Worm (Caenorhabditis elegans) whole organism, L1 larva: Measurements from ENCODE around the gene evl-20.

ENCODE experiments used
- C16A3.4 ChIP-seq: fragments of 150-350 bp; optimal IDR thresholded peaks from 2 replicates; lab custom pipeline; 2014; ENCODE audit warnings: missing biosample characterization, missing genetic modification characterization
- C34B4.2 ChIP-seq: sonication (generic microtip); optimal IDR thresholded peaks from 2 replicates; lab custom pipeline; 2017; ENCODE audit warnings: mild to moderate bottlenecking, missing genetic modification characterization, missing compliant biosample characterization
- Y116A8C.19 ChIP-seq: sonication (generic microtip); optimal IDR thresholded peaks from 2 replicates; lab custom pipeline; 2016; ENCODE audit warnings: missing compliant biosample characterization, missing genetic modification characterization, borderline replicate concordance
- alr-1 ChIP-seq: fragments of 200-800 bp; sonication (Bioruptor generic); optimal IDR thresholded peaks from 2 replicates; lab custom pipeline; 2018; ENCODE audit warnings: borderline replicate concordance, mild to moderate bottlenecking, missing genetic modification characterization, missing compliant biosample characterization
- aly-2 ChIP-seq: fragments of 150-350 bp; optimal IDR thresholded peaks from 2 replicates; lab custom pipeline; 2014; ENCODE audit warnings: missing biosample characterization, missing genetic modification characterization
- ama-1 ChIP-seq: fragments of 150-350 bp; optimal IDR thresholded peaks from 2 replicates; lab custom pipeline; 2014
- blmp-1 ChIP-seq: fragments of 150-350 bp; optimal IDR thresholded peaks from 2 replicates; lab custom pipeline; 2014; ENCODE audit warnings: missing biosample characterization, missing genetic modification characterization
- ceh-8 ChIP-seq: fragments of 200-800 bp; sonication (Bioruptor generic); optimal IDR thresholded peaks from 2 replicates; lab custom pipeline; 2018; ENCODE audit warnings: mild to moderate bottlenecking, missing genetic modification characterization, moderate library complexity, missing compliant biosample characterization
- ceh-88 ChIP-seq: fragments of 200-800 bp; sonication (Bioruptor generic); IDR thresholded peaks from 2 replicates; pipeline ENCODE4 v1.3.6; 2022; ENCODE audit warnings: missing genetic modification characterization, missing compliant biosample characterization
- ceh-90 ChIP-seq: sonication (generic microtip); optimal IDR thresholded peaks from 2 replicates; lab custom pipeline; 2016; ENCODE audit warnings: missing genetic modification characterization, missing compliant biosample characterization
- efl-1 ChIP-seq, 4 experiments: fragments of 150-350 bp; optimal IDR thresholded peaks in 3 of 4; peaks in 1 of 4; 1 replicate in 1 of 4; 2 replicates in 3 of 4; lab custom pipeline; 2014; ENCODE audit warnings: missing biosample characterization in 2 of 4, missing genetic modification characterization in 2 of 4, missing genetic modification reagents in 2 of 4
- egl-27 ChIP-seq, 2 experiments: fragments of 150-350 bp in 1 of 2; sonication (generic microtip); optimal IDR thresholded peaks; 3 replicates each; lab custom pipeline; 2017 to 2018; ENCODE audit warnings: missing biosample characterization in 2 of 2, missing genetic modification characterization in 2 of 2, missing genetic modification reagents in 2 of 2
- elt-2 ChIP-seq: sonication (generic microtip); optimal IDR thresholded peaks from 2 replicates; lab custom pipeline; 2016; ENCODE audit warnings: missing genetic modification characterization, mild to moderate bottlenecking, inconsistent platforms, missing compliant biosample characterization, missing genetic modification reagents
- elt-3 ChIP-seq, 6 experiments: fragments of 150-350 bp in 1 of 6; sonication (generic microtip); optimal IDR thresholded peaks; 2 replicates each; lab custom pipeline; 2017 to 2018; ENCODE audit warnings: missing biosample characterization in 6 of 6, missing genetic modification characterization in 6 of 6, inconsistent platforms in 1 of 6
- grh-1 ChIP-seq: fragments of 200-800 bp; sonication (Bioruptor generic); IDR thresholded peaks from 2 replicates; pipeline ENCODE4 v1.3.6; 2022; ENCODE audit warnings: missing genetic modification reagents, missing genetic modification characterization, missing compliant biosample characterization
- jun-1 ChIP-seq: fragments of 150-350 bp; optimal IDR thresholded peaks from 2 replicates; lab custom pipeline; 2014; ENCODE audit warnings: missing biosample characterization, missing genetic modification reagents, missing genetic modification characterization
- lin-14 ChIP-seq: fragments of 200-800 bp; sonication (Bioruptor generic); optimal IDR thresholded peaks from 2 replicates; lab custom pipeline; 2018; ENCODE audit warnings: mild to moderate bottlenecking, missing genetic modification characterization, moderate library complexity, missing compliant biosample characterization
- lin-35 ChIP-seq, 2 experiments: fragments of 150-350 bp; optimal IDR thresholded peaks; 2 replicates each; lab custom pipeline; 2014; ENCODE audit warnings: missing biosample characterization in 2 of 2, missing genetic modification characterization in 2 of 2, missing genetic modification reagents in 2 of 2
- lin-39 ChIP-seq: fragments of 150-350 bp; optimal IDR thresholded peaks from 2 replicates; lab custom pipeline; 2014; ENCODE audit warnings: missing biosample characterization, missing genetic modification reagents, missing genetic modification characterization
- lsy-2 ChIP-seq, 2 experiments: fragments of 150-350 bp; optimal IDR thresholded peaks; 2 replicates each; lab custom pipeline; 2014; ENCODE audit warnings: missing biosample characterization in 2 of 2, missing genetic modification characterization in 2 of 2
- nhr-19 ChIP-seq: fragments of 200-800 bp; sonication (Bioruptor generic); conservative IDR thresholded peaks from 2 replicates; pipeline ENCODE4 v1.3.6; 2022; ENCODE audit warnings: missing genetic modification characterization, missing compliant biosample characterization
- nhr-20 ChIP-seq: sonication (generic microtip); optimal IDR thresholded peaks from 2 replicates; lab custom pipeline; 2016; ENCODE audit warnings: mild to moderate bottlenecking, missing genetic modification characterization, missing compliant biosample characterization
- nhr-47 ChIP-seq: sonication (generic microtip); optimal IDR thresholded peaks from 2 replicates; lab custom pipeline; 2016; ENCODE audit warnings: mild to moderate bottlenecking, missing genetic modification characterization, moderate library complexity, missing compliant biosample characterization
- nhr-71 ChIP-seq: sonication (generic microtip); optimal IDR thresholded peaks from 2 replicates; lab custom pipeline; 2016; ENCODE audit warnings: mild to moderate bottlenecking, missing genetic modification characterization, moderate library complexity, missing compliant biosample characterization
- nhr-85 ChIP-seq: sonication (generic microtip); peaks from one replicate; lab custom pipeline; 2016; ENCODE audit warnings: missing genetic modification characterization, inconsistent platforms, missing compliant biosample characterization
- nhr-90 ChIP-seq: sonication (generic microtip); optimal IDR thresholded peaks from 2 replicates; lab custom pipeline; 2016; ENCODE audit warnings: mild to moderate bottlenecking, missing genetic modification characterization, missing compliant biosample characterization; ENCODE audit not compliant: poor library complexity
- pqm-1 ChIP-seq: sonication (generic microtip); optimal IDR thresholded peaks from 3 replicates; lab custom pipeline; 2017; ENCODE audit warnings: missing biosample characterization, missing genetic modification characterization
- snu-23 ChIP-seq: sonication (generic microtip); optimal IDR thresholded peaks from 2 replicates; lab custom pipeline; 2016; ENCODE audit warnings: missing genetic modification characterization, missing compliant biosample characterization
- tbx-2 ChIP-seq: sonication (generic microtip); optimal IDR thresholded peaks from 2 replicates; lab custom pipeline; 2016; ENCODE audit warnings: missing genetic modification characterization, missing compliant biosample characterization
- unc-30 ChIP-seq: sonication (generic microtip); optimal IDR thresholded peaks from 2 replicates; lab custom pipeline; 2017; ENCODE audit warnings: missing biosample characterization, missing genetic modification characterization
- zip-4 ChIP-seq: fragments of 200-800 bp; sonication (Bioruptor generic); optimal IDR thresholded peaks from 2 replicates; lab custom pipeline; 2018; ENCODE audit warnings: mild to moderate bottlenecking, missing genetic modification characterization, moderate library complexity, missing compliant biosample characterization

evl-20 gene

ce11 chrII:8485603-8486002, 41.5 kb downstream of the evl-20 start, which contains the start of gene gbh-2:
Gene gbh-2 (plus strand): TSS chrII:8485879.
- TF ChIP-seq ceh-90 (tag; lab: Kevin White, UChicago), result no peak
- TF ChIP-seq ceh-8 (GFP tag; lab: Kevin White, UChicago), result no peak
- no peak for TF ChIP-seq efl-1 (optimal IDR thresholded peaks at IDR 0.05; lab: Kevin White, UChicago)
- peak in 1 of 2 experiments; percentile 79 for TF ChIP-seq efl-1 (GFP tag; optimal IDR thresholded peaks at IDR 0.05 in 1 of 2; lab: Kevin White, UChicago)
- peak; percentile 69 for TF ChIP-seq nhr-85 (tag; lab: Kevin White, UChicago)
- TF ChIP-seq elt-2 (tag; lab: Kevin White, UChicago), result peak; percentile 89
- no peak for TF ChIP-seq lin-39 (tag; lab: Kevin White, UChicago)
- no peak for TF ChIP-seq C34B4.2
- no peak for TF ChIP-seq jun-1
- no peak for TF ChIP-seq egl-27 (tag; optimal IDR thresholded peaks at IDR 0.05; lab: Kevin White, UChicago)
- peak; percentile 34; the same call in 1 of the 2 replicates for TF ChIP-seq nhr-19 (GFP tag; lab: Robert Waterston, UW)
- TF ChIP-seq lsy-2 (tag; optimal IDR thresholded peaks at IDR 0.05; lab: Kevin White, UChicago), result peak; percentile 6 to 41
- TF ChIP-seq nhr-47 (tag; lab: Kevin White, UChicago), result peak; percentile 25
- peak; percentile 90 for TF ChIP-seq nhr-20 (tag; lab: Kevin White, UChicago)
- TF ChIP-seq aly-2 (tag; lab: Kevin White, UChicago), result no peak
- TF ChIP-seq zip-4, result no peak
- no peak for TF ChIP-seq ama-1
- TF ChIP-seq snu-23 (GFP tag; lab: Kevin White, UChicago), result peak; percentile 48
- TF ChIP-seq elt-3 (tag; optimal IDR thresholded peaks at IDR 0.05; lab: Kevin White, UChicago), result peak in 2 of 6 experiments; percentile 64 to 67
- no peak for TF ChIP-seq ceh-88 (GFP tag; lab: Robert Waterston, UW)
- TF ChIP-seq pqm-1 (tag; lab: Kevin White, UChicago), result no peak
- peak; percentile 39 for TF ChIP-seq blmp-1 (tag; lab: Kevin White, UChicago)
- TF ChIP-seq tbx-2 (tag; lab: Kevin White, UChicago), result peak; percentile 21
- TF ChIP-seq grh-1 (GFP tag; lab: Robert Waterston, UW), result no peak
- TF ChIP-seq alr-1 (tag; lab: Kevin White, UChicago), result no peak
- TF ChIP-seq lin-14 (GFP tag; lab: Kevin White, UChicago), result peak; percentile 59
- TF ChIP-seq nhr-71, result peak; percentile 86
- peak in 1 of 2 experiments; percentile 72 for TF ChIP-seq lin-35 (GFP tag; optimal IDR thresholded peaks at IDR 0.05; lab: Kevin White, UChicago)
- TF ChIP-seq nhr-90, result peak; percentile 44
- no peak for TF ChIP-seq C16A3.4 (tag; lab: Kevin White, UChicago)

- TF ChIP-seq efl-1 (optimal IDR thresholded peaks at IDR 0.05; lab: Kevin White, UChicago) (no peak), efl-1 (GFP tag; optimal IDR thresholded peaks at IDR 0.05 in 1 of 2; lab: Kevin White, UChicago) (peak in 1 of 2 experiments; percentile 68), Y116A8C.19 (no peak)
Observed at ce11 chrII:8488123-8488522, 44.0 kb downstream of the evl-20 start.

ce11 chrII:8494228-8494717, 50.2 kb downstream of the evl-20 start, which contains the start of gene M05D6.9:
Gene M05D6.9 (plus strand): TSS chrII:8494278.
- TF ChIP-seq unc-30 (no peak), lin-35 (GFP tag; optimal IDR thresholded peaks at IDR 0.05; lab: Kevin White, UChicago) (no peak), blmp-1 (tag; lab: Kevin White, UChicago) (peak; percentile 64)
